Worm (Caenorhabditis elegans) whole organism, early embryonic: Measurements from ENCODE around the gene Y39A1A.27.

Experiments
- B0310.2 ChIP-seq: sonication (generic microtip); optimal IDR thresholded peaks from 2 replicates; lab custom pipeline; 2016; ENCODE audit warnings: mild to moderate bottlenecking, missing genetic modification characterization, missing compliant biosample characterization
- F13C5.2 ChIP-seq: sonication (generic microtip); optimal IDR thresholded peaks from 2 replicates; lab custom pipeline; 2017; ENCODE audit warnings: mild to moderate bottlenecking, missing genetic modification characterization, inconsistent platforms, missing compliant biosample characterization
- aly-1 ChIP-seq: sonication (generic microtip); optimal IDR thresholded peaks from 2 replicates; lab custom pipeline; 2016; ENCODE audit warnings: missing genetic modification characterization, missing compliant biosample characterization
- ama-1 ChIP-seq: fragments of 150-350 bp; optimal IDR thresholded peaks from 2 replicates; lab custom pipeline; 2014
- ceh-13 ChIP-seq: fragments of 200-800 bp; sonication (Bioruptor generic); optimal IDR thresholded peaks from 2 replicates; lab custom pipeline; 2018; ENCODE audit warnings: mild to moderate bottlenecking, missing genetic modification characterization, missing compliant biosample characterization
- ceh-36 ChIP-seq: sonication (generic microtip); optimal IDR thresholded peaks from 2 replicates; lab custom pipeline; 2016; ENCODE audit warnings: missing genetic modification characterization, inconsistent platforms, missing compliant biosample characterization
- ets-7 ChIP-seq: sonication (generic microtip); optimal IDR thresholded peaks from 2 replicates; lab custom pipeline; 2016; ENCODE audit warnings: missing genotype, missing genetic modification characterization, missing compliant biosample characterization
- flt-1 ChIP-seq: fragments of 200-800 bp; sonication (Bioruptor generic); IDR thresholded peaks from 2 replicates; pipeline ENCODE4 v1.3.6; 2022; ENCODE audit warnings: missing genetic modification characterization, missing compliant biosample characterization
- hmbx-1 ChIP-seq: sonication (generic microtip); optimal IDR thresholded peaks from 2 replicates; lab custom pipeline; 2016; ENCODE audit warnings: mild to moderate bottlenecking, missing genetic modification characterization, missing compliant biosample characterization
- hmg-4 ChIP-seq: fragments of 200-800 bp; sonication (Bioruptor generic); optimal IDR thresholded peaks from 2 replicates; lab custom pipeline; 2018; ENCODE audit warnings: mild to moderate bottlenecking, missing genetic modification characterization, missing compliant biosample characterization
- hnd-1 ChIP-seq: sonication (generic microtip); optimal IDR thresholded peaks from 2 replicates; lab custom pipeline; 2016; ENCODE audit warnings: missing genetic modification characterization, missing compliant biosample characterization
- pes-1 ChIP-seq: fragments of 200-800 bp; sonication (Bioruptor generic); IDR thresholded peaks from 2 replicates; pipeline ENCODE4 v1.3.6; 2022; ENCODE audit warnings: missing genetic modification reagents, missing genetic modification characterization, missing compliant biosample characterization
- scrt-1 ChIP-seq: fragments of 200-800 bp; sonication (Bioruptor generic); IDR thresholded peaks from 2 replicates; pipeline ENCODE4 v1.3.6; 2022; ENCODE audit warnings: missing genetic modification characterization, missing compliant biosample characterization
- sea-1 ChIP-seq: fragments of 200-800 bp; sonication (Bioruptor generic); conservative IDR thresholded peaks from 2 replicates; pipeline ENCODE4 v1.3.6; 2022; ENCODE audit warnings: missing genetic modification characterization, missing compliant biosample characterization
- tbx-11 ChIP-seq: fragments of 200-800 bp; sonication (Bioruptor generic); IDR thresholded peaks from 2 replicates; pipeline ENCODE4 v1.3.6; 2022; ENCODE audit warnings: missing genetic modification characterization, missing compliant biosample characterization
- tbx-37 ChIP-seq: fragments of 200-800 bp; sonication (Bioruptor generic); conservative IDR thresholded peaks from 2 replicates; pipeline ENCODE4 v1.3.6; 2022; ENCODE audit warnings: missing genetic modification reagents, missing genetic modification characterization, missing compliant biosample characterization
- tra-4 ChIP-seq: sonication (generic microtip); optimal IDR thresholded peaks from 2 replicates; lab custom pipeline; 2017; ENCODE audit warnings: missing genetic modification characterization, missing compliant biosample characterization

Gene Y39A1A.27

DNA sequence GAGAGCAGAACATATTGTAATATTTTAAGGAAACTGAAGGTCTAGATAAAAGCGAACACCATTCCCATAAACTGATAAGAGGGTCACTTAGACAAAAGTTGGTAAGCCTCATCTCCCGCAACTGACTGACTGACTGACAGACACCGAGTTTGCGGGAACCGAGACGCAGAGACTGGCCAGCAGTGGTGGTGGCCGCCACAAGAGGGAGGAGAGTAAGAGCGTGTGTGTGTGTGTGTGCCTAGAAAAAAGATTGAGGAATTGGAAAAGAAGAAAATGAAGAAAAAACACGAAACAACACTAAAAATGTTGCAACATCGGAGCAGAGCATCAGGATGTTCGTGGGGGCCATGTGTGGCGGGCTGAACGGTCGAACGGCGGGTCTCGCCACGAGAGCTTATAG is 4.2 kb upstream of the Y39A1A.27 start:
- TF ChIP-seq flt-1 (no peak), hmg-4 (GFP tag; lab: Kevin White, UChicago) (no peak), aly-1 (tag; lab: Kevin White, UChicago) (no peak), ceh-13 (GFP tag; lab: Kevin White, UChicago) (no peak), tra-4 (tag; lab: Kevin White, UChicago) (no peak), ceh-36 (tag; lab: Kevin White, UChicago) (no peak), scrt-1 (GFP tag; lab: Robert Waterston, UW) (no peak)

DNA sequence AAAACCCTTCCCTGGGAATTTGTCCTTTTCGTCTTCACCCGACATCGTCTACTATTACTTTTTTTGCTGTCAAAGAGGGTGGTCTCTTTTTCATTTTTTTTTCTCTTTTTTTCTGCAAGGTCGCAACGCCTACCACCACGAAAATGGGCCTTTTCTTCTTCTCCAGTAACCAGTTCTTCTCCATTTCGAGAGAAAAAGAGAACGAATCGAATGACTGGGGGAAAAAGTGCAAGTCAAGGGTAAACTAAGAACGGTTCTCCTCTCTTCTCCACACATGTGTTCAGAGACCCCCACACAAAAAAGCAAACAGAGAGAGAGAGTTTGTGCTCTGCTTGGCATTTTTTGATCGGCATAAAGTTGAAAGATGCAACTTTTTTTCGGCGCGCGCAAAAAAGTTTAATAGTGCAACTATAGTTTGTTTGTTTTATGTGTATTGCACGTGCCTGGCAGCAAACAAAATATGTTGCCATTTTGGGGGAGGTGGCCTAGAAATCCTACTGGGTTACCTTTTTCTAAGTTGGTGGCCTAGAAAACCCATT is 2.2 kb upstream of the Y39A1A.27 start:
- TF ChIP-seq sea-1 (GFP tag; lab: Robert Waterston, UW) (no peak), B0310.2 (tag; lab: Kevin White, UChicago) (no peak), ama-1 (lab: Kevin White, UChicago) (no peak), aly-1 (tag; lab: Kevin White, UChicago) (no peak), flt-1 (no peak), F13C5.2 (tag; lab: Kevin White, UChicago) (no peak), ceh-13 (GFP tag; lab: Kevin White, UChicago) (no peak), hnd-1 (tag; lab: Kevin White, UChicago) (no peak), hmg-4 (GFP tag; lab: Kevin White, UChicago) (no peak), ets-7 (no peak)

DNA sequence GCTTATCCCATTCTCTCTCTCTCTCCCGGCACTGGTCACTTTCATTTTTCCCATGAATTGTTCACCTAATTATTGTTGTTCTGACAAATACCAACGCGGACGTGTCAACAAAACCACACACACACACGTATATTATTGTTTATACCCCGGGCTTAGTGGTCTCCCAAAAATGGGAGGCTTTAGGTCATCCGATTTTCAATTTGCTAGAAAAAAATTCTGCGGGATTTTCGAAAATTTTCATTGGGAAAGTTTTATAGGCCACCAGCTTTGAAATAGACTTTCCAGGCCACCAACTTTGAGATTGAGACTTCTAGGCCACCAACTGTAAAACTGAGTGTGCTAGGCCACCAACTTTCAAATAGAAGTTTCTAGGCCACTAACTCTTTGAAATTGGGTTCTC is 838 bp upstream of the Y39A1A.27 start:
- TF ChIP-seq tbx-37 (no peak), pes-1 (GFP tag; lab: Robert Waterston, UW) (no peak), flt-1 (no peak), B0310.2 (tag; lab: Kevin White, UChicago) (no peak), ama-1 (lab: Kevin White, UChicago) (no peak), hnd-1 (tag; lab: Kevin White, UChicago) (no peak), tbx-11 (GFP tag; lab: Robert Waterston, UW) (no peak), hmbx-1 (no peak), sea-1 (GFP tag; lab: Robert Waterston, UW) (no peak), ceh-13 (GFP tag; lab: Kevin White, UChicago) (no peak), ceh-36 (tag; lab: Kevin White, UChicago) (no peak)

DNA sequence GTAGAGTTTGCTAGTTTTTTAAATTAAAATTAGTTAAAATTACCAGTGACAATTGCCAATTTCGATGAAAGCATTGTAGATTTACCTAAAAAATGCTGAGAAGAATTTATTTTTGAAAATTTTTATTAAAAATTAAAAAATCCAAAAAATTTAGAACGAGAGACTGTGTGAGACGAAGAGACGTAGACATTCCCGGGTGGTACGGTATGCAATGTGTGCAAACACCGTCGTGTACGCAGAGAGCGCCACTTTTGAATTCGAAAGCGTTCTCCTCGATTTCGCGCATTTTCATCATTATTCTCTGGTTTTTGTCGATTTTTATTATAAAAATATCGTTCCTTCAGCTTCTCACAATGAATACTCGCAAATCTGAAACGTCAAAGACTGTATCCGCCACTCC is 4.0 kb downstream of the Y39A1A.27 start, which contains the start of the genes dhs-11 and orc-1:
Gene dhs-11, minus strand, starts transcription at position 85 of the 400 bp plus-strand sequence.
Gene orc-1, plus strand, starts transcription at position 349 of the 400 bp plus-strand sequence.
- TF ChIP-seq hmg-4 (GFP tag; lab: Kevin White, UChicago) (no peak), B0310.2 (tag; lab: Kevin White, UChicago) (no peak), F13C5.2 (tag; lab: Kevin White, UChicago) (no peak), tra-4 (tag; lab: Kevin White, UChicago) (no peak), hnd-1 (tag; lab: Kevin White, UChicago) (no peak), pes-1 (GFP tag; lab: Robert Waterston, UW) (no peak), tbx-37 (no peak), sea-1 (GFP tag; lab: Robert Waterston, UW) (no peak), ceh-13 (GFP tag; lab: Kevin White, UChicago) (no peak), tbx-11 (GFP tag; lab: Robert Waterston, UW) (no peak), aly-1 (tag; lab: Kevin White, UChicago) (no peak), ama-1 (lab: Kevin White, UChicago) (no peak), scrt-1 (GFP tag; lab: Robert Waterston, UW) (no peak), flt-1 (no peak), ets-7 (no peak), ceh-36 (tag; lab: Kevin White, UChicago) (no peak), hmbx-1 (no peak)

DNA sequence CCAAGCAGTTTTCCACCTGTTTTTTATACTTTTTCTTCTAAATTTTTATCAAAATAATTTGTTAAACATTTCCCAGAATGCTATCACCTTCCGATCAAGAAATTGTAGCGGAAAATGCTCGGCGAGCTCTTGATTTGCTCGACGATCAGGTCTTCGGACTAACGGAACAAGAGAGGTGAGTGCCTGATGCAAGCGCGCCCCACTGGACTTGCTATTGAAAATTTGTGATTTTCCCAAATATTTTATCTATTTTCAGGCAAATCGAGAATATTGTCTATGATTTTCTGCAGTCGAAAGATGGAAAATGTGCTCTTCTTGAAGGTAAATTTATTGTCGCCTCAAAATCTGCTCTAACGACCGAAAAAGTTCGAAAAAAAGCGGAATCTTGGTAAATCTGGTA is 7.3 kb downstream of the Y39A1A.27 start, which contains the start of gene orc-4:
Gene orc-4, plus strand, starts transcription at position 77 of the 400 bp plus-strand sequence.
- no peak for TF ChIP-seq flt-1
- no peak for TF ChIP-seq tbx-37
- no peak for TF ChIP-seq pes-1 (GFP tag; lab: Robert Waterston, UW)
- TF ChIP-seq ceh-36 (tag; lab: Kevin White, UChicago), result no peak

DNA sequence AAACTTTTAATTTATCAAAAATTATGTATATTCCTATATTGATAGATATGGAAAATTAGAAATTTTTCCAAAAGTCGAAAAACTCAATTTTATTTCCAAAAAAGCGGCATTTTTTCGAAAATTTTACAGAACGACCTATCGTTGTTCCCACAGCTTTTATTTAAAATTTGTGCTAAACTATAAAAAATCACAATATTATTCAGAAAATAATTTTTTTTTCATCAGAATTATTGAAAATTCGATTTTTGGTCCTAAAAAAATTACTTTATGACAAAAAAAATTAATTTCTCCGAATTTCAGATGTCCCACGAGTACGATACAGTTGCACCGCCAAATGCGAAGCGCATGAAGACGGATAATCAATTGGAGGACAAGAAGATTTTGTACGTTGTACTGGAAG is 10.4 kb downstream of the Y39A1A.27 start, which contains the start of gene emg-1:
Gene emg-1, plus strand, starts transcription at position 301 of the 400 bp plus-strand sequence.
- no peak for TF ChIP-seq ets-7
- TF ChIP-seq pes-1 (GFP tag; lab: Robert Waterston, UW), result no peak
- TF ChIP-seq flt-1, result no peak
- TF ChIP-seq tbx-37, result no peak
- no peak for TF ChIP-seq ceh-36 (tag; lab: Kevin White, UChicago)
- no peak for TF ChIP-seq hmg-4 (GFP tag; lab: Kevin White, UChicago)
- TF ChIP-seq B0310.2 (tag; lab: Kevin White, UChicago), result no peak
- no peak for TF ChIP-seq F13C5.2 (tag; lab: Kevin White, UChicago)
- no peak for TF ChIP-seq aly-1 (tag; lab: Kevin White, UChicago)
- no peak for TF ChIP-seq scrt-1 (GFP tag; lab: Robert Waterston, UW)
- TF ChIP-seq ama-1 (lab: Kevin White, UChicago), result no peak
- no peak for TF ChIP-seq hnd-1 (tag; lab: Kevin White, UChicago)
- no peak for TF ChIP-seq hmbx-1
- TF ChIP-seq tbx-11 (GFP tag; lab: Robert Waterston, UW), result no peak
- no peak for TF ChIP-seq sea-1 (GFP tag; lab: Robert Waterston, UW)
- TF ChIP-seq ceh-13 (GFP tag; lab: Kevin White, UChicago), result no peak
- no peak for TF ChIP-seq tra-4 (tag; lab: Kevin White, UChicago)

DNA sequence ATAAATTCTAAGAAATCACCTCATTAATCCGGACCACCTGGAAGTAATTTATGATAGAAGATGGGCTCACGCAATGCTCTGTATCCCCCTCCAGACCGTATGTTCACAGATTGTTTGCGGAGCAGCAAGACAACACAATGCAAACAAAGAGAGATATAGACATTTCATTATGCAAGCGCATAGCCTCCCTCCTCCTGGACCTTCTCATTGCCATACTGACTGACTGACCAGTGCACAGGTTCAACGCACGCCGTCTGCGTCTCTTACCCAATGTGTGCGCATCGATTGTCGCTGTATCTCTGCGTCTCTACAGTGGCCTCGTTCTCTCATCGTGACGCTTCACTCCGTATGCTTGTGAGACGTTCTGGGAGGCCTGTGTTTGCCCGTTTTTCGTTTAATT is 12.9 kb downstream of the Y39A1A.27 start:
- TF ChIP-seq ama-1 (lab: Kevin White, UChicago), result no peak
- TF ChIP-seq tbx-11 (GFP tag; lab: Robert Waterston, UW), result no peak
- no peak for TF ChIP-seq sea-1 (GFP tag; lab: Robert Waterston, UW)
- TF ChIP-seq F13C5.2 (tag; lab: Kevin White, UChicago), result peak; percentile 41
- TF ChIP-seq hnd-1 (tag; lab: Kevin White, UChicago), result no peak
- TF ChIP-seq hmg-4 (GFP tag; lab: Kevin White, UChicago), result peak; percentile 45
- no peak for TF ChIP-seq ets-7
- no peak for TF ChIP-seq hmbx-1
- peak; percentile 37; the same call in 1 of the 2 replicates for TF ChIP-seq flt-1
- TF ChIP-seq tra-4 (tag; lab: Kevin White, UChicago), result no peak
